Fruit fly (Drosophila melanogaster) Kc167 (cell line): ENCODE results near the gene CG5439.

Experiments used
- Myc ChIP-seq: fragments of >200 bp; optimal IDR thresholded peaks from 2 replicates; lab custom pipeline; 2017; ENCODE audit warnings: missing external identifiers
- h ChIP-seq: fragments of >200 bp; optimal IDR thresholded peaks from 3 replicates; lab custom pipeline; 2018; ENCODE audit warnings: missing external identifiers
- insv ChIP-seq: fragments of >200 bp; optimal IDR thresholded peaks from 3 replicates; lab custom pipeline; 2018; ENCODE audit warnings: missing external identifiers
- ttk ChIP-seq: sonication (Bioruptor generic); optimal IDR thresholded peaks from 2 replicates; lab custom pipeline; 2017; ENCODE audit warnings: missing external identifiers

DNA sequence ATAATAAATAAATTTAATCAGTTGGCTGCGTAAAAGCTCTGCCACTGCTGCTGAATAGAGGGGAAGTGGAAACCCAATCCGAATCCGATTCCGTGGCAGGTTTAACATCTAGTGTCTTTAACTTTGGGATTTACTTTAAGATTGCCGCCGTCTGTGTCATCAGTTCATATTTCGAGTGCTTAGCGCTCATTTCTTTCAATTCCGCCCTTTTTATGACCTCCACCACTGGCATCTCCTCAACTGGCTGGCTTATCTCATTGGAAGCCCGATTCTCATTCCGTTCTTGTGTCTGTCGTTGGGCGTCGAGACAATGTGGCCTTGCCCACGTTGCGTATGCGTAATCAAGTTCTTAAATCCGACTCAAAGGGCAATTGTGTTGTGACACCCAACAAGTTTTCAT lies 36.1 kb upstream of the CG5439 start:
- no peak for TF ChIP-seq h (lab: Kevin White, UChicago)
- no peak for TF ChIP-seq Myc (lab: Kevin White, UChicago)
- TF ChIP-seq ttk, result no peak
- TF ChIP-seq insv (lab: Kevin White, UChicago), result no peak
